Worm (Caenorhabditis elegans): ENCODE measurements around the gene T21H3.5.

Gene T21H3.5

DNA sequence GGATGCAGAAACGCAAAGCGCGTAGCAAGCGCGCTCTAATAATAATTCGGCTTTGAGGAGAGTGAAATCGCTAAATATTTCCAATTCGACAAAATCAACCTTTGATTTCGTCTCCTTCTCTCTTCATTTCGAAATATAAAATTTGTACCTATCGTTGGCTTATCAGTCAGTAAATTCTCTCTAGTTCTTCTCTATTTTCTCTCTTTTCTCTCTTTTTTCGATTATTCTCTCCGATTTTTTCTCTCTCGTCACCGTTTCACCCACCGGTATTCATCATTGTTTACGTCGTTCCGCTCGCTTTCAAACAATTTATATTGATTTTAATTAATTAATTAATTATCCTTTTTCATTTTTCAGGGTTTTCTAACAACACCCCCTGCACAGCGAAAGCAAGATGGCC lies 8.2 kb downstream of the T21H3.5 start, which contains the start of gene cmd-1:
Gene cmd-1 (plus strand): TSS at position 358 of the 400 bp plus-strand sequence.
- TF ChIP-seq tbx-37 (GFP tag; conservative IDR thresholded peaks at IDR 0.05) (no peak), sea-1 (GFP tag; conservative IDR thresholded peaks at IDR 0.05) (no peak)

- TF ChIP-seq ceh-36 (tag; optimal IDR thresholded peaks at IDR 0.05) (peak; percentile 14), flt-1 (GFP tag; IDR thresholded peaks at IDR 0.05) (no peak)
Measured at ce11 chrV:1154472-1155278, 9.4 kb downstream of the T21H3.5 start.

ce11 chrV:1153925-1154324 lies 10.2 kb downstream of the T21H3.5 start:
- TF ChIP-seq B0310.2 (tag; optimal IDR thresholded peaks at IDR 0.05) (no peak), sea-1 (GFP tag; conservative IDR thresholded peaks at IDR 0.05) (no peak), tra-4 (tag; optimal IDR thresholded peaks at IDR 0.05) (no peak), aly-1 (tag; optimal IDR thresholded peaks at IDR 0.05) (no peak), hnd-1 (tag; optimal IDR thresholded peaks at IDR 0.05) (no peak), ceh-36 (tag; optimal IDR thresholded peaks at IDR 0.05) (no peak), ets-7 (tag; optimal IDR thresholded peaks at IDR 0.05) (no peak), tbx-37 (GFP tag; conservative IDR thresholded peaks at IDR 0.05) (0 out of 2 replicates have a peak, but pooled peaks have one; percentile 16), hmg-4 (GFP tag; optimal IDR thresholded peaks at IDR 0.05) (peak; percentile 31), scrt-1 (GFP tag; IDR thresholded peaks at IDR 0.05) (0 out of 2 replicates have a peak, but pooled peaks have one; percentile 43), F13C5.2 (tag; optimal IDR thresholded peaks at IDR 0.05) (peak; percentile 44), tbx-11 (GFP tag; IDR thresholded peaks at IDR 0.05) (no peak), hmbx-1 (tag; optimal IDR thresholded peaks at IDR 0.05) (no peak)

- no peak for TF ChIP-seq tra-4 (tag; optimal IDR thresholded peaks at IDR 0.05)
- no peak for TF ChIP-seq hnd-1 (tag; optimal IDR thresholded peaks at IDR 0.05)
- TF ChIP-seq aly-1 (tag; optimal IDR thresholded peaks at IDR 0.05): no peak
- no peak for TF ChIP-seq tbx-37 (GFP tag; conservative IDR thresholded peaks at IDR 0.05)
Measured at ce11 chrV:1153387-1153786, 10.7 kb downstream of the T21H3.5 start.

- TF ChIP-seq tbx-11 (GFP tag; IDR thresholded peaks at IDR 0.05) (no peak), pes-1 (GFP tag; IDR thresholded peaks at IDR 0.05) (no peak), sea-1 (GFP tag; conservative IDR thresholded peaks at IDR 0.05) (no peak), F13C5.2 (tag; optimal IDR thresholded peaks at IDR 0.05) (no peak), hmbx-1 (tag; optimal IDR thresholded peaks at IDR 0.05) (no peak), tbx-37 (GFP tag; conservative IDR thresholded peaks at IDR 0.05) (no peak), hnd-1 (tag; optimal IDR thresholded peaks at IDR 0.05) (no peak), ama-1 (optimal IDR thresholded peaks at IDR 0.05) (no peak), aly-1 (tag; optimal IDR thresholded peaks at IDR 0.05) (no peak), ceh-13 (GFP tag; optimal IDR thresholded peaks at IDR 0.05) (no peak)
Measured at ce11 chrV:1152736-1153135, 11.4 kb downstream of the T21H3.5 start.

DNA sequence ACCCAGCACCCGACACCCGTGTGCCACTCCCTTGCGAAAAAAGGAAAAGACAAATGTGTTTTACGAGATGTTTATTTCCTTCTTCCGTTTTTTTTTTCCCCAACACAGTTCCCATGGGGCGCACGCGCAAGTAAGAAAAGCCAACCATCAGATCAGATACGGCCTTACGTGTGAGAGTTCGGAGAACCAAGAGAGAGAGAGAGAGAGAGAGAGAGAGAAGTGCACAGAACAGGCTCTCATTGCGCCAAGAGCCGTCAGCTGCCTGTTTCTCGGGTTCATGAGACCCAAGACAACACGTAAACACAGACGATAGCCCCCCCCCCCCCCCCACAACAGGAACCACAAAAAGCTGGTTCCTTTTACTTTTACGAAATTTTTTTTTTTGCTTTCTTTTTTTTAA lies 12.3 kb downstream of the T21H3.5 start:
- TF ChIP-seq ceh-13 (GFP tag; optimal IDR thresholded peaks at IDR 0.05): no peak
- no peak for TF ChIP-seq ceh-36 (tag; optimal IDR thresholded peaks at IDR 0.05)
- TF ChIP-seq ama-1 (optimal IDR thresholded peaks at IDR 0.05): no peak
- no peak for TF ChIP-seq ets-7 (tag; optimal IDR thresholded peaks at IDR 0.05)
- no peak for TF ChIP-seq hmbx-1 (tag; optimal IDR thresholded peaks at IDR 0.05)
- no peak for TF ChIP-seq sea-1 (GFP tag; conservative IDR thresholded peaks at IDR 0.05)

DNA sequence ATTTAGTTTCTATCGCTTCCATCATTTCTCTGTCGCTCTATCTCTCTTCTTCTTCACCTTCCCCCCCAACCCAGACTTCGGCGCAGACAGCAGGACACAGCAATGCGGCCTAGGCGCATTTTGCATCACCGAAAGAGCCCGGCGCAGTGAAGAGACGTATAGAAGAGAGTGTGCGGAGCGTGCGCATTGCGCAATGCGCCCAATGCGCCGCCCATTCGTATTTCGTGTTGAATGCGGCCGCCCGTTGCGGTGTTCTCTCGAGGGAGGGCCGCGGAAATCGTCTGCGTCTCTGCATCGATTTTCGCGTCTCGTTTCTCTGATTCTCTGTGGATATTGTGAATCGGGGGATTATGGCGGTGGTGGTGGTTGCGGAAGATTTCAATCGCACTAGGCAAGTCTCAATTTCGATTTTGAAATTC lies 12.8 kb downstream of the T21H3.5 start:
- TF ChIP-seq tbx-37 (GFP tag; conservative IDR thresholded peaks at IDR 0.05) (no peak), ceh-36 (tag; optimal IDR thresholded peaks at IDR 0.05) (peak; percentile 51), pes-1 (GFP tag; IDR thresholded peaks at IDR 0.05) (peak; percentile 71), B0310.2 (tag; optimal IDR thresholded peaks at IDR 0.05) (no peak), ama-1 (optimal IDR thresholded peaks at IDR 0.05) (no peak), hmg-4 (GFP tag; optimal IDR thresholded peaks at IDR 0.05) (peak; percentile 84), sea-1 (GFP tag; conservative IDR thresholded peaks at IDR 0.05) (0 out of 2 replicates have a peak, but pooled peaks have one; percentile 67), scrt-1 (GFP tag; IDR thresholded peaks at IDR 0.05) (no peak), aly-1 (tag; optimal IDR thresholded peaks at IDR 0.05) (peak; percentile 20), hnd-1 (tag; optimal IDR thresholded peaks at IDR 0.05) (no peak), flt-1 (GFP tag; IDR thresholded peaks at IDR 0.05) (peak; percentile 61; the same call in 1 of the 2 replicates), ceh-13 (GFP tag; optimal IDR thresholded peaks at IDR 0.05) (no peak), F13C5.2 (tag; optimal IDR thresholded peaks at IDR 0.05) (peak; percentile 76), tra-4 (tag; optimal IDR thresholded peaks at IDR 0.05) (no peak), ets-7 (tag; optimal IDR thresholded peaks at IDR 0.05) (peak; percentile 56), hmbx-1 (tag; optimal IDR thresholded peaks at IDR 0.05) (no peak), tbx-11 (GFP tag; IDR thresholded peaks at IDR 0.05) (no peak)
